Worm (Caenorhabditis elegans) whole organism, early embryonic: ENCODE results near the gene raga-1.

Experiments used
- B0310.2 ChIP-seq: sonication (generic microtip); optimal IDR thresholded peaks from 2 replicates; lab custom pipeline; 2016; ENCODE audit warnings: mild to moderate bottlenecking, missing genetic modification characterization, missing compliant biosample characterization
- F13C5.2 ChIP-seq: sonication (generic microtip); optimal IDR thresholded peaks from 2 replicates; lab custom pipeline; 2017; ENCODE audit warnings: mild to moderate bottlenecking, missing genetic modification characterization, inconsistent platforms, missing compliant biosample characterization
- aly-1 ChIP-seq: sonication (generic microtip); optimal IDR thresholded peaks from 2 replicates; lab custom pipeline; 2016; ENCODE audit warnings: missing genetic modification characterization, missing compliant biosample characterization
- ama-1 ChIP-seq: fragments of 150-350 bp; optimal IDR thresholded peaks from 2 replicates; lab custom pipeline; 2014
- ceh-13 ChIP-seq: fragments of 200-800 bp; sonication (Bioruptor generic); optimal IDR thresholded peaks from 2 replicates; lab custom pipeline; 2018; ENCODE audit warnings: mild to moderate bottlenecking, missing genetic modification characterization, missing compliant biosample characterization
- ceh-36 ChIP-seq: sonication (generic microtip); optimal IDR thresholded peaks from 2 replicates; lab custom pipeline; 2016; ENCODE audit warnings: missing genetic modification characterization, inconsistent platforms, missing compliant biosample characterization
- ets-7 ChIP-seq: sonication (generic microtip); optimal IDR thresholded peaks from 2 replicates; lab custom pipeline; 2016; ENCODE audit warnings: missing genotype, missing genetic modification characterization, missing compliant biosample characterization
- flt-1 ChIP-seq: fragments of 200-800 bp; sonication (Bioruptor generic); IDR thresholded peaks from 2 replicates; pipeline ENCODE4 v1.3.6; 2022; ENCODE audit warnings: missing genetic modification characterization, missing compliant biosample characterization
- hmbx-1 ChIP-seq: sonication (generic microtip); optimal IDR thresholded peaks from 2 replicates; lab custom pipeline; 2016; ENCODE audit warnings: mild to moderate bottlenecking, missing genetic modification characterization, missing compliant biosample characterization
- hmg-4 ChIP-seq: fragments of 200-800 bp; sonication (Bioruptor generic); optimal IDR thresholded peaks from 2 replicates; lab custom pipeline; 2018; ENCODE audit warnings: mild to moderate bottlenecking, missing genetic modification characterization, missing compliant biosample characterization
- hnd-1 ChIP-seq: sonication (generic microtip); optimal IDR thresholded peaks from 2 replicates; lab custom pipeline; 2016; ENCODE audit warnings: missing genetic modification characterization, missing compliant biosample characterization
- pes-1 ChIP-seq: fragments of 200-800 bp; sonication (Bioruptor generic); IDR thresholded peaks from 2 replicates; pipeline ENCODE4 v1.3.6; 2022; ENCODE audit warnings: missing genetic modification reagents, missing genetic modification characterization, missing compliant biosample characterization
- scrt-1 ChIP-seq: fragments of 200-800 bp; sonication (Bioruptor generic); IDR thresholded peaks from 2 replicates; pipeline ENCODE4 v1.3.6; 2022; ENCODE audit warnings: missing genetic modification characterization, missing compliant biosample characterization
- sea-1 ChIP-seq: fragments of 200-800 bp; sonication (Bioruptor generic); conservative IDR thresholded peaks from 2 replicates; pipeline ENCODE4 v1.3.6; 2022; ENCODE audit warnings: missing genetic modification characterization, missing compliant biosample characterization
- tbx-11 ChIP-seq: fragments of 200-800 bp; sonication (Bioruptor generic); IDR thresholded peaks from 2 replicates; pipeline ENCODE4 v1.3.6; 2022; ENCODE audit warnings: missing genetic modification characterization, missing compliant biosample characterization
- tbx-37 ChIP-seq: fragments of 200-800 bp; sonication (Bioruptor generic); conservative IDR thresholded peaks from 2 replicates; pipeline ENCODE4 v1.3.6; 2022; ENCODE audit warnings: missing genetic modification reagents, missing genetic modification characterization, missing compliant biosample characterization
- tra-4 ChIP-seq: sonication (generic microtip); optimal IDR thresholded peaks from 2 replicates; lab custom pipeline; 2017; ENCODE audit warnings: missing genetic modification characterization, missing compliant biosample characterization

Gene raga-1

ce11 chrII:11337497-11338040 is 36.4 kb downstream of the raga-1 start, which contains the start of gene sqt-1:
Gene sqt-1 (minus strand): TSS chrII:11337837.
- TF ChIP-seq tbx-37 (GFP tag; lab: Robert Waterston, UW) (no peak), tra-4 (no peak), F13C5.2 (tag; lab: Kevin White, UChicago) (no peak), aly-1 (no peak), tbx-11 (no peak), scrt-1 (GFP tag; lab: Robert Waterston, UW) (no peak), ama-1 (no peak), hmbx-1 (tag; lab: Kevin White, UChicago) (no peak), ets-7 (tag; lab: Kevin White, UChicago) (no peak), hnd-1 (tag; lab: Kevin White, UChicago) (no peak), ceh-36 (tag; lab: Kevin White, UChicago) (no peak), pes-1 (GFP tag; lab: Robert Waterston, UW) (no peak), ceh-13 (GFP tag; lab: Kevin White, UChicago) (no peak)

ce11 chrII:11339507-11339906 is 38.3 kb downstream of the raga-1 start, which contains the start of gene rmd-3:
Gene rmd-3 (minus strand): TSS chrII:11339607.
- TF ChIP-seq hmg-4 (GFP tag; lab: Kevin White, UChicago) (no peak), aly-1 (no peak), tra-4 (no peak), B0310.2 (tag; lab: Kevin White, UChicago) (no peak), sea-1 (GFP tag; lab: Robert Waterston, UW) (no peak), hmbx-1 (tag; lab: Kevin White, UChicago) (no peak), ceh-36 (tag; lab: Kevin White, UChicago) (no peak)

- TF ChIP-seq B0310.2 (tag; lab: Kevin White, UChicago) = no peak
- TF ChIP-seq hmg-4 (GFP tag; lab: Kevin White, UChicago) = no peak
- no peak for TF ChIP-seq ceh-36 (tag; lab: Kevin White, UChicago)
- TF ChIP-seq tra-4 = no peak
- TF ChIP-seq aly-1 = no peak
- no peak for TF ChIP-seq flt-1 (GFP tag; lab: Robert Waterston, UW)
- no peak for TF ChIP-seq hnd-1 (tag; lab: Kevin White, UChicago)
- TF ChIP-seq tbx-11 = no peak
- TF ChIP-seq ceh-13 (GFP tag; lab: Kevin White, UChicago) = no peak
- no peak for TF ChIP-seq ama-1
- TF ChIP-seq F13C5.2 (tag; lab: Kevin White, UChicago) = no peak
- TF ChIP-seq tbx-37 (GFP tag; lab: Robert Waterston, UW) = no peak
- no peak for TF ChIP-seq hmbx-1 (tag; lab: Kevin White, UChicago)
- TF ChIP-seq pes-1 (GFP tag; lab: Robert Waterston, UW) = no peak
- TF ChIP-seq scrt-1 (GFP tag; lab: Robert Waterston, UW) = no peak
- no peak for TF ChIP-seq sea-1 (GFP tag; lab: Robert Waterston, UW)
- no peak for TF ChIP-seq ets-7 (tag; lab: Kevin White, UChicago)
These were observed 42.2 kb downstream of the raga-1 start, which contains the start of gene lgc-20 for ce11 chrII:11343300-11343869. Gene lgc-20 (minus strand): TSS chrII:11343610.

- TF ChIP-seq ceh-36 (tag; lab: Kevin White, UChicago) (no peak), hmg-4 (GFP tag; lab: Kevin White, UChicago) (no peak), sea-1 (GFP tag; lab: Robert Waterston, UW) (no peak), tbx-11 (no peak), tbx-37 (GFP tag; lab: Robert Waterston, UW) (no peak), F13C5.2 (tag; lab: Kevin White, UChicago) (no peak), hmbx-1 (tag; lab: Kevin White, UChicago) (no peak), scrt-1 (GFP tag; lab: Robert Waterston, UW) (no peak), aly-1 (no peak), B0310.2 (tag; lab: Kevin White, UChicago) (no peak), flt-1 (GFP tag; lab: Robert Waterston, UW) (no peak), tra-4 (no peak), hnd-1 (tag; lab: Kevin White, UChicago) (no peak), pes-1 (GFP tag; lab: Robert Waterston, UW) (no peak), ets-7 (tag; lab: Kevin White, UChicago) (no peak), ama-1 (no peak)
These were observed 43.4 kb downstream of the raga-1 start for ce11 chrII:11344554-11344953.

- TF ChIP-seq flt-1 (GFP tag; lab: Robert Waterston, UW) (peak; percentile 40; the same call in 1 of the 2 replicates), tbx-11 (no peak), hnd-1 (tag; lab: Kevin White, UChicago) (peak; percentile 22), pes-1 (GFP tag; lab: Robert Waterston, UW) (peak; percentile 65), F13C5.2 (tag; lab: Kevin White, UChicago) (peak; percentile 63), hmg-4 (GFP tag; lab: Kevin White, UChicago) (no peak), scrt-1 (GFP tag; lab: Robert Waterston, UW) (peak; percentile 20; the same call in 1 of the 2 replicates), tra-4 (no peak), sea-1 (GFP tag; lab: Robert Waterston, UW) (0 out of 2 replicates have a peak, but pooled peaks have one; percentile 45), ceh-13 (GFP tag; lab: Kevin White, UChicago) (no peak), tbx-37 (GFP tag; lab: Robert Waterston, UW) (no peak; the same call in 1 of the 2 replicates), hmbx-1 (tag; lab: Kevin White, UChicago) (no peak), ceh-36 (tag; lab: Kevin White, UChicago) (peak; percentile 53)
These were observed 44.4 kb downstream of the raga-1 start, which contains the start of gene nduf-11 for ce11 chrII:11345570-11346029. Gene nduf-11 (minus strand): TSS chrII:11345620.

ce11 chrII:11347878-11348556 is 46.9 kb downstream of the raga-1 start, which contains the start of the genes B0491.6 and pigm-1:
Gene B0491.6 (minus strand): TSS chrII:11348343.
Gene pigm-1 (plus strand): TSS chrII:11348445.
- TF ChIP-seq B0310.2 (tag; lab: Kevin White, UChicago) = no peak
- TF ChIP-seq F13C5.2 (tag; lab: Kevin White, UChicago) = peak; percentile 45
- no peak for TF ChIP-seq ets-7 (tag; lab: Kevin White, UChicago)
